Fruit fly (Drosophila melanogaster) whole organism: ENCODE results near the gene RluA-1.

ENCODE experiments used
- CG8478 ChIP-seq: fragments of >200 bp; optimal IDR thresholded peaks from 2 replicates; lab custom pipeline; 2018; ENCODE audit warnings: inconsistent platforms
- psq ChIP-seq: fragments of >200 bp; optimal IDR thresholded peaks from 2 replicates; lab custom pipeline; 2017

DNA sequence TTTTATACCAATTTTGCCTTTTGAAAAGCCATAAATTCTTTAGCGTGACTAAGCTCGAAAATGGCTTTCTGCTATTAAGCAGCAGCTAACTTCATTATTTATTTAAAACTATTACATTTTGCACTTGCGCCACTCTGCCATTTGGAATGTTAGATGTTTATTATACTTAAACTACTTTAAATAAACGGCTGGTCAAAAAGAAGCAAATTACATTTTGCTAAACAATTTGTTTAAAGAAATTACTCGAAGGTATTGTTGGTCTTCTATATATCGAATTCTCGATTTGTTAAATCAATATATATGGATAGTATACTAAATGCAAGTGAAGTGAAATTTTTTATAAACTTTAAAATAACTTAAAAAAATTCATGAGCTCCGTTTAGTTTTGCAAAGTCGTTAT lies 21.9 kb downstream of the RluA-1 start, which contains the start of gene ppk10:
- TF ChIP-seq psq (lab: Kevin White, UChicago) (no peak), CG8478 (lab: Kevin White, UChicago) (no peak)
